Worm (Caenorhabditis elegans) whole organism, L1 larva: ENCODE data around the gene F56A8.8.

Experiments
- C04F5.9 ChIP-seq: sonication (generic microtip); optimal IDR thresholded peaks from 2 replicates; lab custom pipeline; 2016; ENCODE audit warnings: missing genetic modification characterization, missing compliant biosample characterization
- C16A3.4 ChIP-seq: fragments of 150-350 bp; optimal IDR thresholded peaks from 2 replicates; lab custom pipeline; 2014; ENCODE audit warnings: missing biosample characterization, missing genetic modification characterization
- alr-1 ChIP-seq: fragments of 200-800 bp; sonication (Bioruptor generic); optimal IDR thresholded peaks from 2 replicates; lab custom pipeline; 2018; ENCODE audit warnings: borderline replicate concordance, mild to moderate bottlenecking, missing genetic modification characterization, missing compliant biosample characterization
- aly-2 ChIP-seq: fragments of 150-350 bp; optimal IDR thresholded peaks from 2 replicates; lab custom pipeline; 2014; ENCODE audit warnings: missing biosample characterization, missing genetic modification characterization
- blmp-1 ChIP-seq: fragments of 150-350 bp; optimal IDR thresholded peaks from 2 replicates; lab custom pipeline; 2014; ENCODE audit warnings: missing biosample characterization, missing genetic modification characterization
- ceh-8 ChIP-seq: fragments of 200-800 bp; sonication (Bioruptor generic); optimal IDR thresholded peaks from 2 replicates; lab custom pipeline; 2018; ENCODE audit warnings: mild to moderate bottlenecking, missing genetic modification characterization, moderate library complexity, missing compliant biosample characterization
- ceh-82 ChIP-seq, 3 experiments: fragments of 150-350 bp in 1 of 3; sonication (generic microtip) in 2 of 3; optimal IDR thresholded peaks; 2 replicates each; lab custom pipeline; 2014 to 2017; ENCODE audit warnings: missing biosample characterization in 3 of 3, missing genetic modification characterization in 3 of 3
- ceh-88 ChIP-seq: fragments of 200-800 bp; sonication (Bioruptor generic); IDR thresholded peaks from 2 replicates; pipeline ENCODE4 v1.3.6; 2022; ENCODE audit warnings: missing genetic modification characterization, missing compliant biosample characterization
- ceh-90 ChIP-seq: sonication (generic microtip); optimal IDR thresholded peaks from 2 replicates; lab custom pipeline; 2016; ENCODE audit warnings: missing genetic modification characterization, missing compliant biosample characterization
- ces-1 ChIP-seq: fragments of 150-350 bp; optimal IDR thresholded peaks from 2 replicates; lab custom pipeline; 2014; ENCODE audit warnings: missing biosample characterization, missing genetic modification reagents, missing genetic modification characterization
- dpl-1 ChIP-seq, 3 experiments: fragments of 150-350 bp in 2 of 3; sonication (generic microtip) in 1 of 3; optimal IDR thresholded peaks; 2 replicates each; lab custom pipeline; 2014 to 2017; ENCODE audit warnings: missing biosample characterization in 3 of 3, missing genetic modification characterization in 3 of 3, missing genetic modification reagents in 3 of 3
- dsc-1 ChIP-seq: sonication (generic microtip); optimal IDR thresholded peaks from 2 replicates; lab custom pipeline; 2016; ENCODE audit warnings: mild to moderate bottlenecking, missing genetic modification characterization, missing compliant biosample characterization
- efl-1 ChIP-seq, 4 experiments: fragments of 150-350 bp; optimal IDR thresholded peaks in 3 of 4; peaks in 1 of 4; 1 replicate in 1 of 4; 2 replicates in 3 of 4; lab custom pipeline; 2014; ENCODE audit warnings: missing biosample characterization in 2 of 4, missing genetic modification characterization in 2 of 4, missing genetic modification reagents in 2 of 4
- efl-3 ChIP-seq: fragments of 200-800 bp; sonication (Bioruptor generic); optimal IDR thresholded peaks from 2 replicates; lab custom pipeline; 2018; ENCODE audit warnings: mild to moderate bottlenecking, missing genetic modification characterization, missing compliant biosample characterization
- egl-13 ChIP-seq: sonication (generic microtip); optimal IDR thresholded peaks from 2 replicates; lab custom pipeline; 2016; ENCODE audit warnings: missing genotype, missing genetic modification reagents, missing genetic modification characterization, missing compliant biosample characterization
- elt-3 ChIP-seq, 6 experiments: fragments of 150-350 bp in 1 of 6; sonication (generic microtip); optimal IDR thresholded peaks; 2 replicates each; lab custom pipeline; 2017 to 2018; ENCODE audit warnings: missing biosample characterization in 6 of 6, missing genetic modification characterization in 6 of 6, inconsistent platforms in 1 of 6
- ets-5 ChIP-seq: fragments of 200-800 bp; sonication (Bioruptor generic); IDR thresholded peaks from 2 replicates; pipeline ENCODE4 v1.3.6; 2022; ENCODE audit warnings: missing genetic modification characterization, missing compliant biosample characterization
- fkh-4 ChIP-seq: sonication (generic microtip); optimal IDR thresholded peaks from 2 replicates; lab custom pipeline; 2016; ENCODE audit warnings: missing compliant biosample characterization, missing genetic modification characterization, borderline replicate concordance
- fkh-8 ChIP-seq: sonication (generic microtip); optimal IDR thresholded peaks from 2 replicates; lab custom pipeline; 2016; ENCODE audit warnings: mild to moderate bottlenecking, missing genetic modification characterization, missing compliant biosample characterization
- grh-1 ChIP-seq: fragments of 200-800 bp; sonication (Bioruptor generic); IDR thresholded peaks from 2 replicates; pipeline ENCODE4 v1.3.6; 2022; ENCODE audit warnings: missing genetic modification reagents, missing genetic modification characterization, missing compliant biosample characterization
- hlh-4 ChIP-seq: sonication (generic microtip); optimal IDR thresholded peaks from 2 replicates; lab custom pipeline; 2016; ENCODE audit warnings: mild to moderate bottlenecking, missing genetic modification characterization, missing compliant biosample characterization
- hpl-2 ChIP-seq: fragments of 150-350 bp; optimal IDR thresholded peaks from 2 replicates; lab custom pipeline; 2014; ENCODE audit warnings: missing biosample characterization, missing genetic modification reagents, missing genetic modification characterization
- irx-1 ChIP-seq: sonication (generic microtip); optimal IDR thresholded peaks from 2 replicates; lab custom pipeline; 2016; ENCODE audit warnings: missing genetic modification characterization, missing compliant biosample characterization
- isw-1 ChIP-seq: fragments of 200-800 bp; sonication (Bioruptor generic); IDR thresholded peaks from 2 replicates; pipeline ENCODE4 v1.3.6; 2022; ENCODE audit warnings: missing genetic modification characterization, missing compliant biosample characterization
- jun-1 ChIP-seq: fragments of 150-350 bp; optimal IDR thresholded peaks from 2 replicates; lab custom pipeline; 2014; ENCODE audit warnings: missing biosample characterization, missing genetic modification reagents, missing genetic modification characterization
- lin-14 ChIP-seq: fragments of 200-800 bp; sonication (Bioruptor generic); optimal IDR thresholded peaks from 2 replicates; lab custom pipeline; 2018; ENCODE audit warnings: mild to moderate bottlenecking, missing genetic modification characterization, moderate library complexity, missing compliant biosample characterization
- lin-15B ChIP-seq: fragments of 150-350 bp; sonication (generic microtip); optimal IDR thresholded peaks from 3 replicates; lab custom pipeline; 2014; ENCODE audit warnings: missing biosample characterization, missing genetic modification characterization
- lin-35 ChIP-seq, 2 experiments: fragments of 150-350 bp; optimal IDR thresholded peaks; 2 replicates each; lab custom pipeline; 2014; ENCODE audit warnings: missing biosample characterization in 2 of 2, missing genetic modification characterization in 2 of 2, missing genetic modification reagents in 2 of 2
- lin-39 ChIP-seq: fragments of 150-350 bp; optimal IDR thresholded peaks from 2 replicates; lab custom pipeline; 2014; ENCODE audit warnings: missing biosample characterization, missing genetic modification reagents, missing genetic modification characterization
- lsy-2 ChIP-seq, 2 experiments: fragments of 150-350 bp; optimal IDR thresholded peaks; 2 replicates each; lab custom pipeline; 2014; ENCODE audit warnings: missing biosample characterization in 2 of 2, missing genetic modification characterization in 2 of 2
- nhr-11 ChIP-seq: fragments of 150-350 bp; optimal IDR thresholded peaks from 2 replicates; lab custom pipeline; 2014; ENCODE audit warnings: missing biosample characterization, missing genetic modification characterization
- nhr-19 ChIP-seq: fragments of 200-800 bp; sonication (Bioruptor generic); conservative IDR thresholded peaks from 2 replicates; pipeline ENCODE4 v1.3.6; 2022; ENCODE audit warnings: missing genetic modification characterization, missing compliant biosample characterization
- nhr-237 ChIP-seq: fragments of 150-350 bp; optimal IDR thresholded peaks from 2 replicates; lab custom pipeline; 2014; ENCODE audit warnings: missing biosample characterization, missing genetic modification characterization
- nhr-28 ChIP-seq: fragments of 150-350 bp; optimal IDR thresholded peaks from 2 replicates; lab custom pipeline; 2014; ENCODE audit warnings: missing biosample characterization, missing genetic modification characterization
- nhr-47 ChIP-seq: sonication (generic microtip); optimal IDR thresholded peaks from 2 replicates; lab custom pipeline; 2016; ENCODE audit warnings: mild to moderate bottlenecking, missing genetic modification characterization, moderate library complexity, missing compliant biosample characterization
- nhr-71 ChIP-seq: sonication (generic microtip); optimal IDR thresholded peaks from 2 replicates; lab custom pipeline; 2016; ENCODE audit warnings: mild to moderate bottlenecking, missing genetic modification characterization, moderate library complexity, missing compliant biosample characterization
- nhr-76 ChIP-seq: sonication (generic microtip); optimal IDR thresholded peaks from 2 replicates; lab custom pipeline; 2017; ENCODE audit warnings: missing biosample characterization, missing genetic modification characterization
- nhr-77 ChIP-seq: fragments of 150-350 bp; optimal IDR thresholded peaks from 2 replicates; lab custom pipeline; 2014; ENCODE audit warnings: missing biosample characterization, missing genetic modification characterization
- nhr-84 ChIP-seq: sonication (generic microtip); optimal IDR thresholded peaks from 2 replicates; lab custom pipeline; 2017; ENCODE audit warnings: missing biosample characterization, missing genetic modification characterization
- nhr-85 ChIP-seq: sonication (generic microtip); peaks from one replicate; lab custom pipeline; 2016; ENCODE audit warnings: missing genetic modification characterization, inconsistent platforms, missing compliant biosample characterization
- nhr-90 ChIP-seq: sonication (generic microtip); optimal IDR thresholded peaks from 2 replicates; lab custom pipeline; 2016; ENCODE audit warnings: mild to moderate bottlenecking, missing genetic modification characterization, missing compliant biosample characterization; ENCODE audit not compliant: poor library complexity
- pag-3 ChIP-seq: sonication (generic microtip); optimal IDR thresholded peaks from 2 replicates; lab custom pipeline; 2017; ENCODE audit warnings: missing genetic modification characterization, mild to moderate bottlenecking, missing compliant biosample characterization, antibody characterized with exemption, borderline replicate concordance; ENCODE audit not compliant: insufficient read depth
- rnt-1 ChIP-seq: sonication (generic microtip); optimal IDR thresholded peaks from 2 replicates; lab custom pipeline; 2016; ENCODE audit warnings: mild to moderate bottlenecking, missing genetic modification characterization, moderate library complexity, missing compliant biosample characterization
- skn-1 ChIP-seq: fragments of 150-350 bp; optimal IDR thresholded peaks from 2 replicates; lab custom pipeline; 2014; ENCODE audit warnings: missing biosample characterization, missing genetic modification characterization
- snu-23 ChIP-seq: sonication (generic microtip); optimal IDR thresholded peaks from 2 replicates; lab custom pipeline; 2016; ENCODE audit warnings: missing genetic modification characterization, missing compliant biosample characterization
- sup-37 ChIP-seq: fragments of 200-800 bp; sonication (Bioruptor generic); optimal IDR thresholded peaks from 2 replicates; lab custom pipeline; 2018; ENCODE audit warnings: mild to moderate bottlenecking, missing genetic modification characterization, missing compliant biosample characterization
- unc-30 ChIP-seq: sonication (generic microtip); optimal IDR thresholded peaks from 2 replicates; lab custom pipeline; 2017; ENCODE audit warnings: missing biosample characterization, missing genetic modification characterization
- unc-86 ChIP-seq: sonication (generic microtip); optimal IDR thresholded peaks from 2 replicates; lab custom pipeline; 2016; ENCODE audit warnings: missing genetic modification characterization, missing compliant biosample characterization
- unc-98 ChIP-seq: fragments of 200-800 bp; sonication (Bioruptor generic); IDR thresholded peaks from 2 replicates; pipeline ENCODE4 v1.3.6; 2022; ENCODE audit warnings: missing genetic modification characterization, missing compliant biosample characterization
- vab-15 ChIP-seq: sonication (generic microtip); optimal IDR thresholded peaks from 2 replicates; lab custom pipeline; 2017; ENCODE audit warnings: missing genotype, mild to moderate bottlenecking, missing genetic modification characterization, missing compliant biosample characterization
- ztf-11 ChIP-seq, 2 experiments: sonication (generic microtip); optimal IDR thresholded peaks; 2 replicates each; lab custom pipeline; 2016 to 2017; ENCODE audit warnings: missing genetic modification characterization in 2 of 2, missing biosample characterization in 1 of 2, missing compliant biosample characterization in 1 of 2
- ztf-4 ChIP-seq: fragments of 150-350 bp; optimal IDR thresholded peaks from 2 replicates; lab custom pipeline; 2014; ENCODE audit warnings: missing biosample characterization, missing genetic modification characterization

The F56A8.8 gene

ce11 chrIII:13256438-13256928 lies 29.0 kb upstream of the F56A8.8 start, which contains the start of gene F56A8.3:
F56A8.3 (plus strand) TSS chrIII:13256878.
- TF ChIP-seq nhr-11 (tag; lab: Kevin White, UChicago) (no peak), hlh-4 (tag; lab: Kevin White, UChicago) (no peak), nhr-84 (tag; lab: Kevin White, UChicago) (no peak), efl-1 (optimal IDR thresholded peaks at IDR 0.05; lab: Kevin White, UChicago) (peak; percentile 99 to 100), efl-1 (GFP tag; optimal IDR thresholded peaks at IDR 0.05 in 1 of 2; lab: Kevin White, UChicago) (peak; percentile 99 to 100), aly-2 (tag; lab: Kevin White, UChicago) (peak; percentile 73), C04F5.9 (tag; lab: Kevin White, UChicago) (no peak), nhr-77 (tag; lab: Kevin White, UChicago) (peak; percentile 39), hpl-2 (GFP tag; lab: Kevin White, UChicago) (peak; percentile 31), grh-1 (no peak), ces-1 (GFP tag; lab: Kevin White, UChicago) (no peak), lin-14 (GFP tag; lab: Kevin White, UChicago) (no peak), vab-15 (tag; lab: Kevin White, UChicago) (peak; percentile 84), lin-15B (peak; percentile 64), ets-5 (GFP tag; lab: Robert Waterston, UW) (no peak), rnt-1 (tag; lab: Kevin White, UChicago) (peak; percentile 81), ceh-82 (tag; optimal IDR thresholded peaks at IDR 0.05; lab: Kevin White, UChicago) (peak; percentile 52 to 76 (median 58)), nhr-76 (tag; lab: Kevin White, UChicago) (no peak), fkh-8 (no peak), C16A3.4 (tag; lab: Kevin White, UChicago) (peak; percentile 75), isw-1 (GFP tag; lab: Robert Waterston, UW) (peak; percentile 50), elt-3 (tag; optimal IDR thresholded peaks at IDR 0.05; lab: Kevin White, UChicago) (peak in 1 of 6 experiments; percentile 26), alr-1 (tag; lab: Kevin White, UChicago) (no peak), lin-39 (tag; lab: Kevin White, UChicago) (peak; percentile 82), nhr-90 (tag; lab: Kevin White, UChicago) (peak; percentile 80), ceh-88 (no peak), nhr-237 (tag; lab: Kevin White, UChicago) (peak; percentile 32), ztf-11 (tag; optimal IDR thresholded peaks at IDR 0.05; lab: Kevin White, UChicago) (no peak), skn-1 (tag; lab: Kevin White, UChicago) (peak; percentile 76), unc-30 (tag; lab: Kevin White, UChicago) (no peak), blmp-1 (peak; percentile 41), lsy-2 (tag; optimal IDR thresholded peaks at IDR 0.05; lab: Kevin White, UChicago) (peak; percentile 83 to 91), egl-13 (tag; lab: Kevin White, UChicago) (no peak), nhr-47 (tag; lab: Kevin White, UChicago) (peak; percentile 84), ceh-90 (tag; lab: Kevin White, UChicago) (no peak), irx-1 (tag; lab: Kevin White, UChicago) (peak; percentile 60), ztf-4 (tag; lab: Kevin White, UChicago) (peak; percentile 65), dpl-1 (GFP tag; optimal IDR thresholded peaks at IDR 0.05; lab: Kevin White, UChicago) (peak; percentile 98 to 99 (median 99)), dsc-1 (tag; lab: Kevin White, UChicago) (peak; percentile 78), unc-86 (tag; lab: Kevin White, UChicago) (peak; percentile 19), sup-37 (GFP tag; lab: Kevin White, UChicago) (no peak), snu-23 (GFP tag; lab: Kevin White, UChicago) (peak; percentile 86), ceh-8 (no peak), nhr-85 (tag; lab: Kevin White, UChicago) (peak; percentile 74), efl-3 (GFP tag; lab: Kevin White, UChicago) (no peak), nhr-71 (tag; lab: Kevin White, UChicago) (peak; percentile 85), unc-98 (GFP tag; lab: Robert Waterston, UW) (no peak), jun-1 (tag; lab: Kevin White, UChicago) (peak; percentile 48), fkh-4 (tag; lab: Kevin White, UChicago) (no peak), nhr-28 (tag; lab: Kevin White, UChicago) (no peak), lin-35 (GFP tag; optimal IDR thresholded peaks at IDR 0.05; lab: Kevin White, UChicago) (peak; percentile 97 to 99), nhr-19 (GFP tag; lab: Robert Waterston, UW) (peak; percentile 68), pag-3 (tag; lab: Kevin White, UChicago) (no peak)
